Fruit fly (Drosophila melanogaster): Measurements from ENCODE around the gene RYa-R.
A peak's percentile ranks its signal among the peaks of the same experiment; 100 is the strongest.

The RYa-R gene

DNA sequence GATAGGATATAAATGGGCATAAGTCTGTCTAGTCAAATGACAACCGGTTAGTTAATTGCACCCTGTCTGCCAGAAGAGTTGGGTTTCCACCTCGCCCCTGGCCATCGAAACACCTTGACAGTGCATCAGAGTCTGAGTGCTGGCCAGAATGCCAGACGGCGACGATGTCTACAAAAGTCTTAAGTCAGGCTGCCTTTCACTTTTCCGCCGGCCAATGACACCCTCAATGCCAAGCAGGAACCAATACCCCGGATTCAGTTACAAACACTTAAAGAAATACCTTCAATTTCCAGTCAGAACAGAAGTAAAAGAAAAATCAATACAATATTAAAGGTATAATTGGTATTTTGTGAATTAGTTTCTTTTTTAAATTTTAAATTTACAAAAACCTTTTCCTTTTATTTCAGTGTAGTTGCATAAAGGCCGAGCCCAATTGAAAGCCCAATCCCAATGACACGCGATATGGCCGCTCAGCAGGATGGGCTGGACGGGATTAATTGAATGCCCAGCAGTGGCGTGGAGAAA, 87.8 kb downstream of the RYa-R start (continued):
- no peak for TF ChIP-seq Ets21C (GFP tag; optimal IDR thresholded peaks at IDR 0.05)
- TF ChIP-seq ss (GFP tag; optimal IDR thresholded peaks at IDR 0.05), result peak; percentile 68 to 74
- peak; percentile 1 for TF ChIP-seq CG11762 (GFP tag; optimal IDR thresholded peaks at IDR 0.05; ENCODE audit: insufficient read depth)
- no peak for TF ChIP-seq Hr4 (GFP tag; optimal IDR thresholded peaks at IDR 0.05)
- TF ChIP-seq CG31627 (GFP tag; optimal IDR thresholded peaks at IDR 0.05), result no peak
- TF ChIP-seq CG7368 (GFP tag; optimal IDR thresholded peaks at IDR 0.05), result peak; percentile 46
- TF ChIP-seq CG8319 (GFP tag; optimal IDR thresholded peaks at IDR 0.05), result peak; percentile 4

DNA sequence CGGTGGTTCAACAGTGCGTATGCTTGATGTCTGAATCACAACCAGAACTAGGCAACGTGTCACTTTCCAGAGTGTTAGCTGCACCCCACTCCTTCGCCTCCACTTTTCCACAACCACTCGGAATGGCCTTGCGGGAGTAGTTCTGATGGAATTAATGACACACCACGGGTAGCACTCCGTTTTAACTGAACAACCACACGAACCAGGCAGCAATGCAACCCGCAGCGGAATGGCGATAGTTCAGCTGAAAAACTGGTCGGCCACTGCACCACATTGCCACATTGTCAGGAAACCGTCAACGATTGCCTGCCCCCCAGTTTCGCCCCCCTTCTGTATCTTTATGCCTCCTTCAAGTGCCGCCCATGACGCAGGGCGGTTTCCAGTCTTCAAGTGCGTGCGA, 90.8 kb downstream of the RYa-R start, which contains the start of gene Cpr97Ea:
Cpr97Ea (minus strand) TSS at position 230 of the 400 bp plus-strand sequence.
- TF ChIP-seq Ets21C (GFP tag; optimal IDR thresholded peaks at IDR 0.05) (no peak), CG1621 (tag; optimal IDR thresholded peaks at IDR 0.05) (peak; percentile 76), dac (GFP tag; optimal IDR thresholded peaks at IDR 0.05) (no peak), salr (GFP tag; optimal IDR thresholded peaks at IDR 0.05) (no peak), Hr38 (GFP tag; optimal IDR thresholded peaks at IDR 0.05) (no peak), CG6163 (GFP tag; IDR thresholded peaks at IDR 0.05) (no peak), fd85E (GFP tag; optimal IDR thresholded peaks at IDR 0.05) (no peak), CG3919 (GFP tag; optimal IDR thresholded peaks at IDR 0.05) (no peak), Blimp-1 (GFP tag; optimal IDR thresholded peaks at IDR 0.05) (no peak), CG6854 (GFP tag; optimal IDR thresholded peaks at IDR 0.05) (no peak), Smox (GFP tag; optimal IDR thresholded peaks at IDR 0.05) (no peak), CG9139 (GFP tag; optimal IDR thresholded peaks at IDR 0.05) (no peak), Hr39 (GFP tag; optimal IDR thresholded peaks at IDR 0.05) (no peak), Eip93F (GFP tag; optimal IDR thresholded peaks at IDR 0.05) (no peak), ss (GFP tag; optimal IDR thresholded peaks at IDR 0.05) (peak; percentile 0 to 18), svp (GFP tag) (no peak), CG11294 (GFP tag; IDR thresholded peaks at IDR 0.05) (no peak), Sox14 (GFP tag; optimal IDR thresholded peaks at IDR 0.05) (no peak), eg (GFP tag; IDR thresholded peaks at IDR 0.05) (no peak), Eip78C (GFP tag) (peak; percentile 18), cyc (GFP tag; optimal IDR thresholded peaks at IDR 0.05) (no peak), Met (GFP tag; optimal IDR thresholded peaks at IDR 0.05) (no peak), lz (GFP tag; optimal IDR thresholded peaks at IDR 0.05) (no peak), CG10669 (GFP tag; optimal IDR thresholded peaks at IDR 0.05) (no peak), CG31627 (GFP tag; optimal IDR thresholded peaks at IDR 0.05) (no peak), achi (GFP tag; optimal IDR thresholded peaks at IDR 0.05) (no peak), CG15336 (GFP tag; IDR thresholded peaks at IDR 0.05) (no peak)

DNA sequence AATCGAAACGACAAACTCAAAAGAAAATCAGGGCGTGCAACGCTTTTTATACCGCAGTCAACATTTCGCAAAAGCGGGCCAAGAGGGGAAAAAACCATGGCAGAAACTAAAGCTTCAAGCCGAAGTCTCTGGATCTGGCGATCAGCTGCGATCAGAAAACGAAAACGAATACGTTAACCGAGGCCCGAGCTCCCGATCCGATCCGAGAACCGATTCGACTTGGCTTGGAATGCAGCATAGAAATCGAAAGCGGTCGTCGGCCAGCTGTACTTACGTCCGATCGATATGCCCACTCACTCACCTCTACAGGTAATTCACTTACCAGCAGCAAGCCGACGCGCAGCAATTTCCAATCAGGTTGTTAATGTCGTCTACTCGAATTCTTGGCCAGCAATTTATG, 94.3 kb downstream of the RYa-R start, which contains the start of gene Cpr97Eb:
Cpr97Eb (minus strand) TSS at position 25 of the 400 bp plus-strand sequence.
- no peak for TF ChIP-seq CG11762 (GFP tag; optimal IDR thresholded peaks at IDR 0.05; ENCODE audit: insufficient read depth)
- TF ChIP-seq Eip78C (GFP tag), result peak; percentile 18
- no peak for TF ChIP-seq CG10631 (GFP tag; optimal IDR thresholded peaks at IDR 0.05)
- no peak for TF ChIP-seq Sox102F (GFP tag; optimal IDR thresholded peaks at IDR 0.05)
- no peak for TF ChIP-seq fkh (GFP tag; optimal IDR thresholded peaks at IDR 0.05)
- TF ChIP-seq Lpt (GFP tag; optimal IDR thresholded peaks at IDR 0.05), result peak; percentile 25
- no peak for TF ChIP-seq CG8319 (GFP tag; optimal IDR thresholded peaks at IDR 0.05)
- no peak for TF ChIP-seq dsx (GFP tag; optimal IDR thresholded peaks at IDR 0.05; ENCODE audit: poor library complexity, severe bottlenecking)
- no peak for TF ChIP-seq CG6808 (GFP tag; optimal IDR thresholded peaks at IDR 0.05)
- peak in 1 of 2 experiments; percentile 43 for TF ChIP-seq ss (GFP tag; optimal IDR thresholded peaks at IDR 0.05)
- TF ChIP-seq CG8632 (GFP tag; optimal IDR thresholded peaks at IDR 0.05), result no peak
- no peak for TF ChIP-seq net (GFP tag; optimal IDR thresholded peaks at IDR 0.05)
- no peak for TF ChIP-seq Hr38 (GFP tag; optimal IDR thresholded peaks at IDR 0.05)
- TF ChIP-seq Blimp-1 (GFP tag; optimal IDR thresholded peaks at IDR 0.05), result peak; percentile 84
- TF ChIP-seq CG15336 (GFP tag; IDR thresholded peaks at IDR 0.05), result no peak
- TF ChIP-seq CG3919 (GFP tag; optimal IDR thresholded peaks at IDR 0.05), result no peak
- TF ChIP-seq salr (GFP tag; optimal IDR thresholded peaks at IDR 0.05), result no peak
- TF ChIP-seq CG6163 (GFP tag; IDR thresholded peaks at IDR 0.05), result peak; percentile 54; the same call in 2 of the 3 replicates
- peak; percentile 42 for TF ChIP-seq Eip75B (GFP tag; optimal IDR thresholded peaks at IDR 0.05)
- 0 out of 3 replicates have a peak, but pooled peaks have one; percentile 21 for TF ChIP-seq eg (GFP tag; IDR thresholded peaks at IDR 0.05)
- no peak for TF ChIP-seq CG6792 (GFP tag; optimal IDR thresholded peaks at IDR 0.05)
- TF ChIP-seq Sox15 (GFP tag; optimal IDR thresholded peaks at IDR 0.05), result no peak
